Worm (Caenorhabditis elegans) whole organism, L3 larva: Measurements from ENCODE around the gene sdc-3.

ENCODE experiments used
- ama-1 ChIP-seq: fragments of 150-350 bp; optimal IDR thresholded peaks from 2 replicates; lab custom pipeline; 2018
- ceh-28 ChIP-seq: fragments of 150-350 bp; optimal IDR thresholded peaks from 2 replicates; lab custom pipeline; 2014; ENCODE audit warnings: missing biosample characterization, missing genetic modification reagents, missing genetic modification characterization
- nhr-11 ChIP-seq: fragments of 150-350 bp; optimal IDR thresholded peaks from 2 replicates; lab custom pipeline; 2014; ENCODE audit warnings: missing biosample characterization, missing genetic modification characterization
- nhr-237 ChIP-seq: fragments of 150-350 bp; optimal IDR thresholded peaks from 2 replicates; lab custom pipeline; 2014; ENCODE audit warnings: missing biosample characterization, missing genetic modification characterization
- nhr-76 ChIP-seq: fragments of 150-350 bp; sonication (generic microtip); optimal IDR thresholded peaks from 5 replicates; lab custom pipeline; 2014; ENCODE audit warnings: missing biosample characterization, missing genetic modification characterization
- pha-4 ChIP-seq: fragments of 150-350 bp; optimal IDR thresholded peaks from 2 replicates; lab custom pipeline; 2014; ENCODE audit warnings: missing biosample characterization, missing genetic modification reagents, missing genetic modification characterization
- skn-1 ChIP-seq: fragments of 150-350 bp; optimal IDR thresholded peaks from 2 replicates; lab custom pipeline; 2014; ENCODE audit warnings: missing biosample characterization, missing genetic modification characterization
- zag-1 ChIP-seq: fragments of 150-350 bp; optimal IDR thresholded peaks from 2 replicates; lab custom pipeline; 2014; ENCODE audit warnings: missing biosample characterization, missing genetic modification characterization

DNA sequence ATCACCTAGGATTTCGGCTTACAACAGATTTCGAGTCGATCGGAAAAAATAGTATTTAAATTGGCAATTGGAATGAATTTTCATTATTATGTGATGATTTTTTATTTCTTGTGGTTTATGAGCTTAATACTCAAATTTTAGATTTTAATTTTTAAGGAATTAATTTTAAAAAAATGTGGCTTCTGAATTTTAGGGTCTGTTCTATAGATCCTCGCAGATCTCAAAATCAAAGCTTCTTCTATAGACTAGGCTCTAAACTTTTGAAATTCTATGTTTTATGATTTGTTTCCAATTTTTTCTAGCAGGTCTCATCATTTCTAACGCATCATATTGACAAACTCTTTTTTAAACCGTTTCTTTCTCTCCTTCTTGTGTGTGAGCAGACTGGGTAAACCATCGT is 44.7 kb upstream of the sdc-3 start, which contains the start of gene txt-12:
- TF ChIP-seq nhr-76 (tag; lab: Kevin White, UChicago) (no peak), zag-1 (tag; lab: Kevin White, UChicago) (no peak), nhr-237 (no peak), ceh-28 (tag; lab: Kevin White, UChicago) (no peak), skn-1 (no peak), ama-1 (no peak), pha-4 (tag; lab: Kevin White, UChicago) (peak; percentile 77), nhr-11 (tag; lab: Kevin White, UChicago) (no peak)
